Fruit fly (Drosophila melanogaster) whole organism, prepupa: ENCODE measurements around the gene CG34437.

Experiments used
- Blimp-1 ChIP-seq: fragments of 200-800 bp; sonication (Bioruptor generic); optimal IDR thresholded peaks from 3 replicates; lab custom pipeline; 2017; ENCODE audit warnings: missing biosample characterization, missing genetic modification characterization, mild to moderate bottlenecking, moderate library complexity, missing genetic modification reagents
- CG10631 ChIP-seq: fragments of 200-800 bp; sonication (Bioruptor generic); optimal IDR thresholded peaks from 2 replicates; lab custom pipeline; 2016; ENCODE audit warnings: missing biosample characterization, missing genetic modification characterization
- CG10669 ChIP-seq: fragments of 200-800 bp; sonication (Bioruptor generic); optimal IDR thresholded peaks from 3 replicates; lab custom pipeline; 2018; ENCODE audit warnings: missing biosample characterization, mild to moderate bottlenecking, missing genetic modification characterization, moderate library complexity
- CG11294 ChIP-seq: fragments of 200-800 bp; sonication (Bioruptor generic); IDR thresholded peaks from 2 replicates; pipeline ENCODE4 v1.3.6; 2022; ENCODE audit warnings: missing biosample characterization, missing genetic modification characterization
- CG15336 ChIP-seq: fragments of 200-800 bp; sonication (Bioruptor generic); IDR thresholded peaks from 2 replicates; pipeline ENCODE4 v1.3.6; 2022; ENCODE audit warnings: missing biosample characterization, missing genetic modification characterization
- CG1621 ChIP-seq: fragments of 200-800 bp; sonication (Bioruptor generic); optimal IDR thresholded peaks from 3 replicates; lab custom pipeline; 2018; ENCODE audit warnings: missing biosample characterization, mild to moderate bottlenecking, missing genetic modification characterization
- CG16779 ChIP-seq: fragments of 200-800 bp; sonication (Bioruptor generic); optimal IDR thresholded peaks from 3 replicates; lab custom pipeline; 2017; ENCODE audit warnings: missing biosample characterization, mild to moderate bottlenecking, missing genetic modification characterization
- CG3032 ChIP-seq: fragments of 200-800 bp; optimal IDR thresholded peaks from 2 replicates; lab custom pipeline; 2019; ENCODE audit warnings: missing biosample characterization, mild to moderate bottlenecking, missing genetic modification characterization, moderate library complexity
- CG31627 ChIP-seq: fragments of 200-800 bp; sonication (Bioruptor generic); optimal IDR thresholded peaks from 3 replicates; lab custom pipeline; 2016; ENCODE audit warnings: missing biosample characterization, missing genetic modification characterization
- CG32006 ChIP-seq: fragments of 200-800 bp; sonication (Bioruptor generic); optimal IDR thresholded peaks from 3 replicates; lab custom pipeline; 2017; ENCODE audit warnings: missing biosample characterization, mild to moderate bottlenecking, missing genetic modification characterization
- CG34406 ChIP-seq: fragments of 200-800 bp; sonication (Bioruptor generic); optimal IDR thresholded peaks from 3 replicates; lab custom pipeline; 2016; ENCODE audit warnings: missing biosample characterization, missing genetic modification characterization
- CG3919 ChIP-seq: fragments of 200-800 bp; sonication (Bioruptor generic); optimal IDR thresholded peaks from 3 replicates; lab custom pipeline; 2016; ENCODE audit warnings: missing biosample characterization, missing genetic modification characterization
- CG6163 ChIP-seq: fragments of 200-800 bp; sonication (Bioruptor generic); IDR thresholded peaks from 3 replicates; pipeline ENCODE4 v1.3.6; 2022; ENCODE audit warnings: missing biosample characterization, missing genetic modification characterization
- CG6276 ChIP-seq: fragments of 200-800 bp; sonication (Bioruptor generic); optimal IDR thresholded peaks from 2 replicates; lab custom pipeline; 2017; ENCODE audit warnings: missing biosample characterization, mild to moderate bottlenecking, missing genetic modification characterization
- CG6792 ChIP-seq: fragments of 200-800 bp; sonication (Bioruptor generic); optimal IDR thresholded peaks from 3 replicates; lab custom pipeline; 2016; ENCODE audit warnings: missing biosample characterization, missing genetic modification characterization
- CG6808 ChIP-seq: fragments of 200-800 bp; sonication (Bioruptor generic); optimal IDR thresholded peaks from 3 replicates; lab custom pipeline; 2017; ENCODE audit warnings: missing biosample characterization, missing genetic modification characterization, mild to moderate bottlenecking, moderate library complexity, missing genetic modification reagents
- CG7368 ChIP-seq: fragments of 200-800 bp; sonication (Bioruptor generic); optimal IDR thresholded peaks from 3 replicates; lab custom pipeline; 2016; ENCODE audit warnings: missing biosample characterization, missing genetic modification characterization
- CG8319 ChIP-seq: fragments of 200-800 bp; sonication (Bioruptor generic); optimal IDR thresholded peaks from 3 replicates; lab custom pipeline; 2016; ENCODE audit warnings: missing biosample characterization, missing genetic modification characterization
- CG8632 ChIP-seq: fragments of 200-800 bp; sonication (Bioruptor generic); optimal IDR thresholded peaks from 3 replicates; lab custom pipeline; 2016; ENCODE audit warnings: missing biosample characterization, missing genetic modification characterization
- CG9139 ChIP-seq: fragments of 200-800 bp; sonication (Bioruptor generic); optimal IDR thresholded peaks from 3 replicates; lab custom pipeline; 2017; ENCODE audit warnings: missing biosample characterization, mild to moderate bottlenecking, missing genetic modification characterization
- Eip75B ChIP-seq: fragments of 200-800 bp; sonication (Bioruptor generic); optimal IDR thresholded peaks from 3 replicates; lab custom pipeline; 2016; ENCODE audit warnings: missing biosample characterization, missing genetic modification characterization
- Eip78C ChIP-seq: fragments of 200-800 bp; sonication (Bioruptor generic); peaks from one replicate; lab custom pipeline; 2016; ENCODE audit warnings: missing biosample characterization, missing genetic modification characterization
- Eip93F ChIP-seq: fragments of 200-800 bp; sonication (Bioruptor generic); optimal IDR thresholded peaks from 2 replicates; lab custom pipeline; 2016; ENCODE audit warnings: missing biosample characterization, mild to moderate bottlenecking, missing genetic modification characterization
- Ets21C ChIP-seq: fragments of 200-800 bp; sonication (Bioruptor generic); optimal IDR thresholded peaks from 3 replicates; lab custom pipeline; 2016; ENCODE audit warnings: missing biosample characterization, missing genetic modification characterization
- Ets96B ChIP-seq: fragments of 200-800 bp; optimal IDR thresholded peaks from 2 replicates; lab custom pipeline; 2019; ENCODE audit warnings: missing biosample characterization, mild to moderate bottlenecking, missing genetic modification characterization, moderate library complexity
- Gug ChIP-seq: fragments of 200-800 bp; sonication (Bioruptor generic); IDR thresholded peaks from 2 replicates; pipeline ENCODE4 v1.3.6; 2022; ENCODE audit warnings: missing biosample characterization, missing genetic modification characterization
- Hr38 ChIP-seq: sonication (Bioruptor generic); optimal IDR thresholded peaks from 2 replicates; lab custom pipeline; 2016; ENCODE audit warnings: missing biosample characterization, missing genetic modification characterization
- Hr39 ChIP-seq: fragments of 200-800 bp; sonication (Bioruptor generic); optimal IDR thresholded peaks from 2 replicates; lab custom pipeline; 2016; ENCODE audit warnings: missing biosample characterization, missing genetic modification characterization
- Hr4 ChIP-seq: fragments of 200-800 bp; sonication (Bioruptor generic); optimal IDR thresholded peaks from 3 replicates; lab custom pipeline; 2016; ENCODE audit warnings: missing biosample characterization, missing genetic modification characterization
- Lpt ChIP-seq: fragments of 200-800 bp; sonication (Bioruptor generic); optimal IDR thresholded peaks from 3 replicates; lab custom pipeline; 2016; ENCODE audit warnings: missing biosample characterization, missing genetic modification characterization
- Met ChIP-seq: fragments of 200-800 bp; sonication (Bioruptor generic); optimal IDR thresholded peaks from 3 replicates; lab custom pipeline; 2016; ENCODE audit warnings: missing biosample characterization, missing genetic modification characterization
- OdsH ChIP-seq: fragments of 200-800 bp; sonication (Bioruptor generic); optimal IDR thresholded peaks from 3 replicates; lab custom pipeline; 2016; ENCODE audit warnings: missing biosample characterization, missing genetic modification characterization
- Sox14 ChIP-seq: fragments of 200-800 bp; sonication (Bioruptor generic); optimal IDR thresholded peaks from 3 replicates; lab custom pipeline; 2016; ENCODE audit warnings: missing biosample characterization, missing genetic modification characterization
- Sox15 ChIP-seq: fragments of 200-800 bp; sonication (Bioruptor generic); optimal IDR thresholded peaks from 3 replicates; lab custom pipeline; 2016; ENCODE audit warnings: missing biosample characterization, missing genetic modification characterization
- achi ChIP-seq: fragments of 200-800 bp; sonication (Bioruptor generic); optimal IDR thresholded peaks from 3 replicates; lab custom pipeline; 2016; ENCODE audit warnings: missing biosample characterization, missing genetic modification characterization
- acj6 ChIP-seq: fragments of 200-800 bp; sonication (Bioruptor generic); optimal IDR thresholded peaks from 3 replicates; lab custom pipeline; 2016; ENCODE audit warnings: missing biosample characterization, missing genetic modification characterization
- dac ChIP-seq: fragments of 200-800 bp; sonication (Bioruptor generic); optimal IDR thresholded peaks from 2 replicates; lab custom pipeline; 2017; ENCODE audit warnings: missing biosample characterization, mild to moderate bottlenecking, missing genetic modification characterization
- eg ChIP-seq: fragments of 200-800 bp; sonication (Bioruptor generic); IDR thresholded peaks from 3 replicates; pipeline ENCODE4 v1.3.6; 2022; ENCODE audit warnings: missing biosample characterization, missing genetic modification characterization
- esn ChIP-seq: fragments of 200-800 bp; sonication (Bioruptor generic); optimal IDR thresholded peaks from 2 replicates; lab custom pipeline; 2016; ENCODE audit warnings: missing biosample characterization, mild to moderate bottlenecking, missing genetic modification characterization, moderate library complexity
- fd59A ChIP-seq: fragments of 200-800 bp; sonication (Bioruptor generic); optimal IDR thresholded peaks from 2 replicates; lab custom pipeline; 2017; ENCODE audit warnings: missing biosample characterization, mild to moderate bottlenecking, missing genetic modification characterization, missing genetic modification reagents
- fd85E ChIP-seq: fragments of 200-800 bp; sonication (Bioruptor generic); optimal IDR thresholded peaks from 3 replicates; lab custom pipeline; 2016; ENCODE audit warnings: missing biosample characterization, missing genetic modification characterization
- fkh ChIP-seq: fragments of 200-800 bp; sonication (Bioruptor generic); optimal IDR thresholded peaks from 3 replicates; lab custom pipeline; 2017; ENCODE audit warnings: missing biosample characterization, mild to moderate bottlenecking, missing genetic modification characterization, moderate library complexity
- net ChIP-seq: fragments of 200-800 bp; sonication (Bioruptor generic); optimal IDR thresholded peaks from 3 replicates; lab custom pipeline; 2016; ENCODE audit warnings: missing biosample characterization, missing genetic modification characterization
- pdm3 ChIP-seq: fragments of 200-800 bp; sonication (Bioruptor generic); optimal IDR thresholded peaks from 3 replicates; lab custom pipeline; 2016; ENCODE audit warnings: missing biosample characterization, missing genetic modification characterization
- spab ChIP-seq: fragments of 200-800 bp; sonication (Bioruptor generic); optimal IDR thresholded peaks from 2 replicates; lab custom pipeline; 2017; ENCODE audit warnings: missing biosample characterization, mild to moderate bottlenecking, missing genetic modification characterization, missing genetic modification reagents
- svp ChIP-seq: fragments of 200-800 bp; sonication (Bioruptor generic); peaks from one replicate; lab custom pipeline; 2016; ENCODE audit warnings: missing biosample characterization, missing genetic modification characterization
- topi ChIP-seq: fragments of 200-800 bp; sonication (Bioruptor generic); optimal IDR thresholded peaks from 3 replicates; lab custom pipeline; 2016; ENCODE audit warnings: missing biosample characterization, missing genetic modification characterization
- vri ChIP-seq: fragments of 200-800 bp; sonication (Bioruptor generic); optimal IDR thresholded peaks from 3 replicates; lab custom pipeline; 2016; ENCODE audit warnings: missing biosample characterization, mild to moderate bottlenecking, missing genetic modification characterization

CG34437 gene

DNA sequence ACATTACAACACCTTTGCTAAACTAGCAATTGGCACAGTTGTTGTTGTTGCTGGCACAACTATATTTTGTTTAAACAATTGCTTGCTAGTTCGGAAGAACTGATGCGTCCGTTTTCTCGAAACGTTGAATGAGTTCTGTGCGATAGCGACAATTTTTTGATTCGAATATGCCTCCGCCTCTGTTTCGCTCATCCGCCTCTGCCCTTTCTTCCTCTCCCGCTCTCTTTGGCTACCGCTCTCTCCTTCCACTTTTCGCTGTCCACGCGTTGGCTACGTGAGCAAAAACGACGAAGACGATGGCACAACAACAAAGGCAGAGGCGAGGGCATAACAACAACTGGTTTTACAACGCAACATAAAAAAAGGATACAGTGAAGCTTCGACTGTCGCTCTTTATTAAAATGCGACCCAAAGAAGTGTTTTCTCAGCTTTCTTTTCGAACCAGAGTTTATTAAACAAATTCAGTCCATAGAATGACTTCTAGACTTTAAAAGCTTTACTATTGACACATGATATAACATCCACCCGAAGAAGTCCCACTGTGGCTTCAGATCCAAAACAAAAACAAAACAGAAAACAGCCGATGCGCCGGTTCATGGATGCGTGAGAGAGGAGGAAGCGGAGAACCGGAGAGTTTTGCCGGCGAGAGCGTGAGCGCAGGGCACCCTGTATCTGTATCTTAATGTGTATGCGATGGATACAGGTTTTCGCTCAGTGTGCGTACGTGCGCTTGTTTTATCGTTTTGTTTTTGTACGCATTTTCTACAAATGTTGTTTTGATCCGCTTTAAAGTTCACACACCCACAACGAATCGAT, 42.8 kb downstream of the CG34437 start (continued):
- TF ChIP-seq CG7368 (GFP tag; lab: Kevin White, UChicago) (peak; percentile 100), fkh (GFP tag; lab: Kevin White, UChicago) (peak; percentile 96), CG8319 (GFP tag; lab: Kevin White, UChicago) (peak; percentile 100), Met (GFP tag; lab: Kevin White, UChicago) (peak; percentile 100), Eip78C (GFP tag; lab: Kevin White, UChicago) (peak; percentile 100), CG6163 (GFP tag; lab: Robert Waterston, UW) (no peak), CG6276 (GFP tag; lab: Kevin White, UChicago) (peak; percentile 100), Gug (GFP tag; lab: Robert Waterston, UW) (no peak), vri (peak; percentile 100), CG3032 (tag; lab: Kevin White, UChicago) (peak; percentile 100), CG3919 (GFP tag; lab: Kevin White, UChicago) (peak; percentile 100), net (GFP tag; lab: Kevin White, UChicago) (peak; percentile 100), Sox14 (GFP tag; lab: Kevin White, UChicago) (peak; percentile 100), CG9139 (peak; percentile 100), Eip93F (GFP tag; lab: Kevin White, UChicago) (peak; percentile 99), fd59A (GFP tag; lab: Kevin White, UChicago) (peak; percentile 100), eg (GFP tag; lab: Robert Waterston, UW) (no peak), Lpt (GFP tag; lab: Kevin White, UChicago) (peak; percentile 100), CG34406 (GFP tag; lab: Kevin White, UChicago) (peak; percentile 100), dac (GFP tag; lab: Kevin White, UChicago) (peak; percentile 100), Blimp-1 (GFP tag; lab: Kevin White, UChicago) (peak; percentile 97), CG1621 (peak; percentile 100), pdm3 (GFP tag; lab: Kevin White, UChicago) (peak; percentile 100), Sox15 (GFP tag; lab: Kevin White, UChicago) (peak; percentile 100), CG32006 (peak; percentile 100)
- TF ChIP-seq, all 60 proteins: peak for 54

DNA sequence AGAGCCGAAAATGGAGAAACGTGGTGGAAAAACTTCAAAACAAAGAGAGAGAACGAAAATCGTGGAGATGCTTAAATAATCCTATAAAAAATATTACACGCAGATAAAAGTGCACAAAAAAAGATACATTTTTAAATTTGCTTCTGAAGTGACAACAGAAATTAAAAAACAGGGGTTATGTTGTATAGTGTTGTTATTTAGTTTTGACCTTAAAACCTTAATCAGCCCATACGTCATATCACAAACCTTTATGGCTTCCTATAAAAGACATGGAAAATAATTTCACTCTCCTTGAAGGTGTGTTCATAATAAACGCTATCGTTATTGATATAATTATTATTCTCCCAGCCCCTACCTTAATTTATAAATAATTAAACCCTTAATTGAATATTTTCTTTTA, 43.6 kb downstream of the CG34437 start:
- TF ChIP-seq OdsH (GFP tag; lab: Kevin White, UChicago), result peak; percentile 49
- TF ChIP-seq Ets21C, result no peak
- TF ChIP-seq Hr4 (GFP tag; lab: Kevin White, UChicago), result peak; percentile 45
- peak; percentile 32 for TF ChIP-seq CG8319 (GFP tag; lab: Kevin White, UChicago)
- peak; percentile 40 for TF ChIP-seq acj6 (GFP tag; lab: Kevin White, UChicago)
- peak; percentile 92 for TF ChIP-seq Eip78C (GFP tag; lab: Kevin White, UChicago)
- peak; percentile 31 for TF ChIP-seq CG6792 (GFP tag; lab: Kevin White, UChicago)
- TF ChIP-seq CG8632 (GFP tag; lab: Kevin White, UChicago), result peak; percentile 54
- TF ChIP-seq CG15336 (GFP tag; lab: Robert Waterston, UW), result no peak
- peak; percentile 48 for TF ChIP-seq pdm3 (GFP tag; lab: Kevin White, UChicago)
- TF ChIP-seq Ets96B (tag; lab: Kevin White, UChicago), result peak; percentile 0
- TF ChIP-seq Hr39, result peak; percentile 57
- no peak for TF ChIP-seq CG6808 (GFP tag; lab: Kevin White, UChicago)
- no peak for TF ChIP-seq fd85E (GFP tag; lab: Kevin White, UChicago)
- peak; percentile 28 for TF ChIP-seq CG10669
- no peak for TF ChIP-seq CG10631 (GFP tag; lab: Kevin White, UChicago)
- no peak for TF ChIP-seq CG11294 (GFP tag; lab: Robert Waterston, UW)
- TF ChIP-seq achi (GFP tag; lab: Kevin White, UChicago), result peak; percentile 44
- peak; percentile 24 for TF ChIP-seq CG31627
- TF ChIP-seq Hr38 (GFP tag; lab: Kevin White, UChicago), result no peak
- peak; percentile 47 for TF ChIP-seq CG34406 (GFP tag; lab: Kevin White, UChicago)
- no peak for TF ChIP-seq CG16779 (tag; lab: Kevin White, UChicago)
- peak; percentile 55 for TF ChIP-seq esn (GFP tag; lab: Kevin White, UChicago)
- peak; percentile 36 for TF ChIP-seq Sox15 (GFP tag; lab: Kevin White, UChicago)
- peak; percentile 71 for TF ChIP-seq svp (GFP tag; lab: Kevin White, UChicago)
- no peak for TF ChIP-seq CG3032 (tag; lab: Kevin White, UChicago)
- peak; percentile 48 for TF ChIP-seq Met (GFP tag; lab: Kevin White, UChicago)
- peak; percentile 36 for TF ChIP-seq topi (GFP tag; lab: Kevin White, UChicago)
- no peak for TF ChIP-seq fkh (GFP tag; lab: Kevin White, UChicago)
- peak; percentile 38 for TF ChIP-seq CG32006
- TF ChIP-seq Eip75B (GFP tag; lab: Kevin White, UChicago), result peak; percentile 28
- no peak for TF ChIP-seq spab (GFP tag; lab: Kevin White, UChicago)
- TF ChIP-seq CG3919 (GFP tag; lab: Kevin White, UChicago), result peak; percentile 37
